Fruit fly (Drosophila melanogaster): Measurements from ENCODE around the gene CG6179.

The CG6179 gene

dm6 chrX:18404632-18405238 is 24.9 kb downstream of the CG6179 start (continued):
- TF ChIP-seq HLHmδ (GFP tag; optimal IDR thresholded peaks at IDR 0.05): no peak
- no peak for TF ChIP-seq Dbx (GFP tag; IDR thresholded peaks at IDR 0.05)
- TF ChIP-seq slou (GFP tag; optimal IDR thresholded peaks at IDR 0.05): no peak
- TF ChIP-seq Sox100B (GFP tag; optimal IDR thresholded peaks at IDR 0.05): peak; percentile 56
- peak; percentile 46; the same call in 1 of the 2 replicates for TF ChIP-seq sna (GFP tag; IDR thresholded peaks at IDR 0.05; ENCODE audit: partially characterized antibody)
- TF ChIP-seq bab2 (GFP tag; optimal IDR thresholded peaks at IDR 0.05): peak; percentile 46
- TF ChIP-seq kay (GFP tag; optimal IDR thresholded peaks at IDR 0.05): no peak
- peak; percentile 10 for TF ChIP-seq fd96Cb (tag; optimal IDR thresholded peaks at IDR 0.05)
- TF ChIP-seq ATbp (GFP tag; optimal IDR thresholded peaks at IDR 0.05): no peak
- TF ChIP-seq CG7839 (tag; optimal IDR thresholded peaks at IDR 0.05): peak; percentile 54
- TF ChIP-seq Eip74EF (GFP tag; optimal IDR thresholded peaks at IDR 0.05): no peak
- peak; percentile 50 for TF ChIP-seq pho (GFP tag; optimal IDR thresholded peaks at IDR 0.05)
- peak; percentile 29 for TF ChIP-seq Hr3 (GFP tag; optimal IDR thresholded peaks at IDR 0.05)
- TF ChIP-seq CG15011 (GFP tag; optimal IDR thresholded peaks at IDR 0.05): no peak
- TF ChIP-seq CG7271 (tag; optimal IDR thresholded peaks at IDR 0.05): no peak
- TF ChIP-seq CG6654 (GFP tag; optimal IDR thresholded peaks at IDR 0.05): peak; percentile 30
- TF ChIP-seq Ets65A (GFP tag): peak; percentile 90
- TF ChIP-seq Rx (GFP tag; IDR thresholded peaks at IDR 0.05): 0 out of 2 replicates have a peak, but pooled peaks have one; percentile 21
- peak; percentile 57 for TF ChIP-seq dmrt99B (tag; optimal IDR thresholded peaks at IDR 0.05)
- no peak for TF ChIP-seq dati (GFP tag; IDR thresholded peaks at IDR 0.05)
- peak; percentile 7 for TF ChIP-seq CG13624 (GFP tag; optimal IDR thresholded peaks at IDR 0.05)
- TF ChIP-seq CG7357 (GFP tag; IDR thresholded peaks at IDR 0.05): no peak
- TF ChIP-seq dpn (GFP tag; optimal IDR thresholded peaks at IDR 0.05): peak in 1 of 2 experiments; percentile 34
- TF ChIP-seq CG9437 (GFP tag; optimal IDR thresholded peaks at IDR 0.05): peak; percentile 14
- peak; percentile 39 for TF ChIP-seq CG10979 (tag; optimal IDR thresholded peaks at IDR 0.05)
- TF ChIP-seq shn (GFP tag; optimal IDR thresholded peaks at IDR 0.05): peak; percentile 67
- TF ChIP-seq dmrt11E (tag; optimal IDR thresholded peaks at IDR 0.05): peak; percentile 13
- TF ChIP-seq ham (GFP tag; IDR thresholded peaks at IDR 0.05): no peak
- peak; percentile 51 for TF ChIP-seq Oli (tag; optimal IDR thresholded peaks at IDR 0.05)
- TF ChIP-seq cg (GFP tag; optimal IDR thresholded peaks at IDR 0.05): peak; percentile 46
- TF ChIP-seq inv (GFP tag; IDR thresholded peaks at IDR 0.05; ENCODE audit: partially characterized antibody): no peak
- peak; percentile 44 for TF ChIP-seq Mad (GFP tag; optimal IDR thresholded peaks at IDR 0.05)
- TF ChIP-seq lmd (GFP tag; IDR thresholded peaks at IDR 0.05): peak; percentile 36; the same call in 1 of the 2 replicates
- peak; percentile 89 for TF ChIP-seq crol (GFP tag; IDR thresholded peaks at IDR 0.05)
- TF ChIP-seq CG6272 (GFP tag; IDR thresholded peaks at IDR 0.05): no peak
- TF ChIP-seq CG11504 (tag; optimal IDR thresholded peaks at IDR 0.05): peak; percentile 35
- TF ChIP-seq fu2 (GFP tag; optimal IDR thresholded peaks at IDR 0.05): peak; percentile 34
- TF ChIP-seq yki (optimal IDR thresholded peaks at IDR 0.05): peak; percentile 64
- peak; percentile 17 for TF ChIP-seq CG2712 (tag; optimal IDR thresholded peaks at IDR 0.05)
- no peak for TF ChIP-seq CG16813 (GFP tag; IDR thresholded peaks at IDR 0.05; ENCODE audit: partially characterized antibody)
- TF ChIP-seq trem (tag; optimal IDR thresholded peaks at IDR 0.05): no peak
- no peak for TF ChIP-seq CG8290 (GFP tag; optimal IDR thresholded peaks at IDR 0.05)
- peak in 1 of 2 experiments; percentile 34 for TF ChIP-seq CG8290 (tag; optimal IDR thresholded peaks at IDR 0.05)
- peak; percentile 21 for TF ChIP-seq CG16815 (GFP tag; optimal IDR thresholded peaks at IDR 0.05)
- TF ChIP-seq CG18599 (GFP tag; optimal IDR thresholded peaks at IDR 0.05): peak; percentile 1
- TF ChIP-seq mam (GFP tag; optimal IDR thresholded peaks at IDR 0.05): peak; percentile 36
- no peak for TF ChIP-seq CG18764 (GFP tag; optimal IDR thresholded peaks at IDR 0.05)
- no peak for TF ChIP-seq Fer3 (tag; optimal IDR thresholded peaks at IDR 0.05)
- peak; percentile 72 for TF ChIP-seq sens (GFP tag)
- peak; percentile 6 for TF ChIP-seq Asciz (GFP tag; optimal IDR thresholded peaks at IDR 0.05)
- no peak for TF ChIP-seq hth (optimal IDR thresholded peaks at IDR 0.05)
